Worm (Caenorhabditis elegans) whole organism, L4 larva: Measurements from ENCODE around the gene F11F1.1.

ENCODE experiments used
- R02D3.7 ChIP-seq: fragments of 150-350 bp; sonication (generic microtip); optimal IDR thresholded peaks from 3 replicates; lab custom pipeline; 2014; ENCODE audit warnings: missing biosample characterization, missing genetic modification characterization
- ZK337.2 ChIP-seq: fragments of 200-800 bp; sonication (Bioruptor generic); IDR thresholded peaks from 2 replicates; pipeline ENCODE4 v1.3.6; 2022; ENCODE audit warnings: missing genetic modification reagents, missing genetic modification characterization, missing compliant biosample characterization
- ceh-82 ChIP-seq: sonication (generic microtip); optimal IDR thresholded peaks from 2 replicates; lab custom pipeline; 2017; ENCODE audit warnings: missing biosample characterization, missing genetic modification characterization
- ces-1 ChIP-seq: fragments of 150-350 bp; sonication (generic microtip); optimal IDR thresholded peaks from 4 replicates; lab custom pipeline; 2014; ENCODE audit warnings: missing biosample characterization, missing genetic modification reagents, missing genetic modification characterization
- daf-19 ChIP-seq: fragments of 200-800 bp; sonication (Bioruptor generic); conservative IDR thresholded peaks from 2 replicates; pipeline ENCODE4 v1.3.6; 2022; ENCODE audit warnings: missing genetic modification characterization, missing compliant biosample characterization
- dve-1 ChIP-seq: sonication (generic microtip); optimal IDR thresholded peaks from 2 replicates; lab custom pipeline; 2017; ENCODE audit warnings: antibody characterized with exemption, mild to moderate bottlenecking, missing genetic modification characterization, missing compliant biosample characterization; ENCODE audit not compliant: insufficient read depth
- lin-15B ChIP-seq: fragments of 150-350 bp; sonication (generic microtip); optimal IDR thresholded peaks from 3 replicates; lab custom pipeline; 2014; ENCODE audit warnings: missing biosample characterization, missing genetic modification characterization
- madf-5 ChIP-seq, 2 experiments: fragments of 200-800 bp; sonication (Bioruptor generic); IDR thresholded peaks; 2 replicates each; pipeline ENCODE4 v1.3.6; 2022; ENCODE audit warnings: missing compliant biosample characterization in 2 of 2, missing genetic modification characterization in 2 of 2
- nhr-11 ChIP-seq: fragments of 150-350 bp; optimal IDR thresholded peaks from 2 replicates; lab custom pipeline; 2014; ENCODE audit warnings: missing biosample characterization, missing genetic modification characterization
- nhr-41 ChIP-seq: fragments of 200-800 bp; sonication (Bioruptor generic); IDR thresholded peaks from 2 replicates; pipeline ENCODE4 v1.3.6; 2022; ENCODE audit warnings: missing genetic modification reagents, missing genetic modification characterization, missing compliant biosample characterization
- snpc-4 ChIP-seq: fragments of 150-350 bp; optimal IDR thresholded peaks from 2 replicates; lab custom pipeline; 2014; ENCODE audit warnings: missing biosample characterization, missing genetic modification characterization
- zip-2 ChIP-seq: fragments of 150-350 bp; optimal IDR thresholded peaks from 2 replicates; lab custom pipeline; 2014; ENCODE audit warnings: missing biosample characterization, missing genetic modification characterization

DNA sequence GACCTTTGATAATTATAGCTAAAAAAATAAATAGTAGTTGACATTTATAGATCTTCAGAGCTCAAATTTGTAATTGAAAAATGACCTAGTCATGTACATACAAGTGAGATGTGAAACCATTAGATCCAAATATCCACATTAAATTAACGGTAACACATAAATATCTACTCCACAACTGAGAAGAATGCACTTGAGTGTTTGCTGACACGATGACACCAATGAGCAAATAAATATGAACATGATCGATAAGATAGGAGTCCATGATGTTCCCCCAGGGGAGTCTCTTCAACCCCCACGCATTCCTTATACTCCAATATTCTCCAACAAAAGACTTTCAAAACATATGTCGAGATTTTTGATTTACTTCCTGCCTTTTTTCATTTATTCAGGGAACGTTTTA, 9.1 kb downstream of the F11F1.1 start, which contains the start of gene ttr-52:
- TF ChIP-seq ceh-82 (tag; lab: Kevin White, UChicago) (no peak), lin-15B (no peak), zip-2 (no peak), madf-5 (GFP tag; IDR thresholded peaks at IDR 0.05; lab: Robert Waterston, UW) (no peak), ZK337.2 (GFP tag; lab: Robert Waterston, UW) (no peak), snpc-4 (tag; lab: Kevin White, UChicago) (no peak), daf-19 (no peak), dve-1 (tag; lab: Kevin White, UChicago) (no peak), nhr-11 (tag; lab: Kevin White, UChicago) (no peak), ces-1 (GFP tag; lab: Kevin White, UChicago) (no peak), nhr-41 (no peak), R02D3.7 (tag; lab: Kevin White, UChicago) (no peak)
